Fruit fly (Drosophila melanogaster) whole organism, wandering third instar larva: ENCODE measurements around the gene CG43814.

Experiments used
- Abd-B ChIP-seq: fragments of >200 bp; optimal IDR thresholded peaks from 2 replicates; lab custom pipeline; 2017; ENCODE audit warnings: missing biosample characterization, missing genetic modification characterization
- CG9705 ChIP-seq: fragments of 200-800 bp; sonication (Bioruptor generic); optimal IDR thresholded peaks from 2 replicates; lab custom pipeline; 2018; ENCODE audit warnings: missing biosample characterization, mild to moderate bottlenecking, missing genetic modification characterization
- HLH106 ChIP-seq: fragments of 200-800 bp; optimal IDR thresholded peaks from 3 replicates; lab custom pipeline; 2019; ENCODE audit warnings: missing biosample characterization, mild to moderate bottlenecking, missing genetic modification characterization, moderate library complexity
- Hnf4 ChIP-seq: fragments of 200-800 bp; sonication (Bioruptor generic); optimal IDR thresholded peaks from 2 replicates; lab custom pipeline; 2016; ENCODE audit warnings: missing biosample characterization, mild to moderate bottlenecking, missing genetic modification characterization
- OdsH ChIP-seq: fragments of 200-800 bp; sonication (Bioruptor generic); optimal IDR thresholded peaks from 2 replicates; lab custom pipeline; 2016; ENCODE audit warnings: missing biosample characterization, mild to moderate bottlenecking, missing genetic modification characterization
- foxo ChIP-seq, 2 experiments: fragments of 200-800 bp; sonication (Bioruptor generic); optimal IDR thresholded peaks; 2 replicates in 1 of 2; 3 replicates in 1 of 2; lab custom pipeline; 2016 to 2017; ENCODE audit warnings: missing biosample characterization in 2 of 2, missing genetic modification characterization in 2 of 2
- fru ChIP-seq: fragments of 200-800 bp; sonication (Bioruptor generic); optimal IDR thresholded peaks from 3 replicates; lab custom pipeline; 2016; ENCODE audit warnings: missing biosample characterization, mild to moderate bottlenecking, missing genetic modification characterization
- lola ChIP-seq: fragments of >200 bp; optimal IDR thresholded peaks from 2 replicates; lab custom pipeline; 2017; ENCODE audit warnings: missing biosample characterization, missing genetic modification characterization
- pan ChIP-seq: fragments of >200 bp; optimal IDR thresholded peaks from 2 replicates; lab custom pipeline; 2017
- psq ChIP-seq: fragments of 200-800 bp; sonication (Bioruptor generic); optimal IDR thresholded peaks from 3 replicates; lab custom pipeline; 2017; ENCODE audit warnings: missing biosample characterization, mild to moderate bottlenecking, missing genetic modification characterization, moderate library complexity
- usp ChIP-seq: fragments of >200 bp; optimal IDR thresholded peaks from 2 replicates; lab custom pipeline; 2017; ENCODE audit warnings: missing biosample characterization, missing genetic modification characterization

- TF ChIP-seq psq (GFP tag; lab: Kevin White, UChicago) (no peak), fru (GFP tag; lab: Kevin White, UChicago) (no peak), pan (lab: Kevin White, UChicago) (no peak), Hnf4 (GFP tag; lab: Kevin White, UChicago) (no peak), foxo (GFP tag; optimal IDR thresholded peaks at IDR 0.05; lab: Kevin White, UChicago) (no peak), lola (GFP tag; lab: Kevin White, UChicago) (no peak), usp (GFP tag; lab: Kevin White, UChicago) (no peak), CG9705 (no peak), Abd-B (GFP tag; lab: Kevin White, UChicago) (no peak), HLH106 (tag; lab: Kevin White, UChicago) (no peak), OdsH (no peak)
Observed at dm6 chr2L:18844479-18844878, 39.3 kb upstream of the CG43814 start, which contains the start of gene CG33120.
